Fruit fly (Drosophila melanogaster) whole organism, embryonic: ENCODE measurements around the gene CG14402.

Experiments
- Adf1 ChIP-seq: fragments of 200-800 bp; sonication (Bioruptor generic); IDR thresholded peaks from 2 replicates; pipeline ENCODE4 v1.3.6; 2022; ENCODE audit warnings: missing biosample characterization, missing genetic modification characterization
- C15 ChIP-seq: fragments of 200-800 bp; sonication (Bioruptor generic); IDR thresholded peaks from 3 replicates; pipeline ENCODE4 v1.3.6; 2022; ENCODE audit warnings: missing biosample characterization, missing genetic modification characterization
- CG10321 ChIP-seq: fragments of 200-800 bp; sonication (Bioruptor generic); IDR thresholded peaks from 2 replicates; pipeline ENCODE4 v1.3.6; 2022; ENCODE audit warnings: missing biosample characterization, missing genetic modification characterization
- CG10462 ChIP-seq: fragments of 200-800 bp; sonication (Bioruptor generic); optimal IDR thresholded peaks from 2 replicates; lab custom pipeline; 2016; ENCODE audit warnings: missing biosample characterization, missing genetic modification characterization
- CG11085 ChIP-seq: fragments of 200-800 bp; sonication (Bioruptor generic); IDR thresholded peaks from 2 replicates; pipeline ENCODE4 v1.3.6; 2022; ENCODE audit warnings: missing biosample characterization, missing genetic modification characterization
- CG11093 ChIP-seq: fragments of 200-800 bp; sonication (Bioruptor generic); IDR thresholded peaks from 3 replicates; pipeline ENCODE4 v1.3.6; 2022; ENCODE audit warnings: missing biosample characterization, missing genetic modification characterization
- CG11696 ChIP-seq: fragments of 200-800 bp; sonication (Bioruptor generic); IDR thresholded peaks from 2 replicates; pipeline ENCODE4 v1.3.6; 2022; ENCODE audit warnings: missing biosample characterization, missing genetic modification characterization
- CG1233 ChIP-seq: fragments of 200-800 bp; sonication (Bioruptor generic); optimal IDR thresholded peaks from 4 replicates; lab custom pipeline; 2018; ENCODE audit warnings: missing biosample characterization, mild to moderate bottlenecking, missing genetic modification characterization
- CG14441 ChIP-seq: fragments of 200-800 bp; sonication (Bioruptor generic); IDR thresholded peaks from 2 replicates; pipeline ENCODE4 v1.3.6; 2022; ENCODE audit warnings: missing biosample characterization, missing genetic modification characterization
- CG14667 ChIP-seq: fragments of 200-800 bp; sonication (Bioruptor generic); IDR thresholded peaks from 2 replicates; pipeline ENCODE4 v1.3.6; 2022; ENCODE audit warnings: missing biosample characterization, missing genetic modification characterization
- CG16779 ChIP-seq: fragments of 200-800 bp; sonication (Bioruptor generic); IDR thresholded peaks from 2 replicates; pipeline ENCODE4 v1.3.6; 2022; ENCODE audit warnings: missing biosample characterization, missing genetic modification characterization
- CG16863 ChIP-seq: fragments of 200-800 bp; sonication (Bioruptor generic); optimal IDR thresholded peaks from 3 replicates; lab custom pipeline; 2016; ENCODE audit warnings: missing biosample characterization, missing genetic modification characterization
- CG17612 ChIP-seq: fragments of 200-800 bp; sonication (Bioruptor generic); IDR thresholded peaks from 2 replicates; pipeline ENCODE4 v1.3.6; 2022; ENCODE audit warnings: missing biosample characterization, missing genetic modification characterization
- CG18476 ChIP-seq: fragments of 200-800 bp; sonication (Bioruptor generic); optimal IDR thresholded peaks from 2 replicates; lab custom pipeline; 2016; ENCODE audit warnings: missing biosample characterization, mild to moderate bottlenecking, missing genetic modification characterization
- CG18764 ChIP-seq: fragments of 200-800 bp; sonication (Bioruptor generic); optimal IDR thresholded peaks from 3 replicates; lab custom pipeline; 2016; ENCODE audit warnings: missing biosample characterization, missing genetic modification characterization
- CG31365 ChIP-seq: fragments of 200-800 bp; sonication (Bioruptor generic); optimal IDR thresholded peaks from 2 replicates; lab custom pipeline; 2018; ENCODE audit warnings: missing biosample characterization, mild to moderate bottlenecking, missing genetic modification characterization
- CG4424 ChIP-seq: fragments of 200-800 bp; sonication (Bioruptor generic); optimal IDR thresholded peaks from 3 replicates; lab custom pipeline; 2016; ENCODE audit warnings: missing biosample characterization, missing genetic modification characterization
- CG4707 ChIP-seq: fragments of 200-800 bp; sonication (Bioruptor generic); optimal IDR thresholded peaks from 2 replicates; lab custom pipeline; 2018; ENCODE audit warnings: missing biosample characterization, mild to moderate bottlenecking, missing genetic modification characterization, moderate library complexity
- CG6791 ChIP-seq: fragments of 200-800 bp; sonication (Bioruptor generic); IDR thresholded peaks from 3 replicates; pipeline ENCODE4 v1.3.6; 2022; ENCODE audit warnings: missing biosample characterization, missing genetic modification characterization; ENCODE audit not compliant: partially characterized antibody
- CG7357 ChIP-seq: fragments of 200-800 bp; sonication (Bioruptor generic); IDR thresholded peaks from 3 replicates; pipeline ENCODE4 v1.3.6; 2022; ENCODE audit warnings: missing biosample characterization, missing genetic modification characterization
- CG9609 ChIP-seq: fragments of 200-800 bp; sonication (Bioruptor generic); optimal IDR thresholded peaks from 3 replicates; lab custom pipeline; 2016; ENCODE audit warnings: missing biosample characterization, missing genetic modification characterization
- CG9817 ChIP-seq: fragments of 200-800 bp; sonication (Bioruptor generic); optimal IDR thresholded peaks from 2 replicates; lab custom pipeline; 2018; ENCODE audit warnings: missing biosample characterization, mild to moderate bottlenecking, missing genetic modification characterization, moderate library complexity
- Camta ChIP-seq: fragments of 200-800 bp; sonication (Bioruptor generic); optimal IDR thresholded peaks from 2 replicates; lab custom pipeline; 2016; ENCODE audit warnings: missing biosample characterization, missing genetic modification characterization
- Dad ChIP-seq: fragments of 200-800 bp; sonication (Bioruptor generic); optimal IDR thresholded peaks from 3 replicates; lab custom pipeline; 2016; ENCODE audit warnings: missing biosample characterization, missing genetic modification characterization
- E2f1 ChIP-seq: fragments of 200-800 bp; sonication (Bioruptor generic); IDR thresholded peaks from 2 replicates; pipeline ENCODE4 v1.3.6; 2022; ENCODE audit warnings: missing biosample characterization, missing genetic modification characterization
- Gug ChIP-seq: fragments of 200-800 bp; sonication (Bioruptor generic); IDR thresholded peaks from 4 replicates; pipeline ENCODE4 v1.3.6; 2022; ENCODE audit warnings: missing biosample characterization, missing genetic modification characterization
- Hr51 ChIP-seq, 2 experiments: fragments of 200-800 bp; sonication (Bioruptor generic); optimal IDR thresholded peaks; 2 replicates in 1 of 2; 3 replicates in 1 of 2; lab custom pipeline; 2016 to 2018; ENCODE audit warnings: missing biosample characterization in 2 of 2, missing genetic modification characterization in 2 of 2, mild to moderate bottlenecking in 1 of 2, moderate library complexity in 1 of 2
- Jarid2 ChIP-seq: fragments of 200-800 bp; sonication (Bioruptor generic); optimal IDR thresholded peaks from 3 replicates; lab custom pipeline; 2017; ENCODE audit warnings: mild to moderate bottlenecking, missing biosample characterization, missing genetic modification reagents, missing genetic modification characterization
- Myb ChIP-seq: fragments of 200-800 bp; sonication (Bioruptor generic); optimal IDR thresholded peaks from 2 replicates; lab custom pipeline; 2016; ENCODE audit warnings: missing biosample characterization, missing genetic modification characterization
- NC2β ChIP-seq: fragments of 200-800 bp; sonication (Bioruptor generic); optimal IDR thresholded peaks from 2 replicates; lab custom pipeline; 2016; ENCODE audit warnings: missing biosample characterization, missing genetic modification characterization
- Opbp ChIP-seq: fragments of 200-800 bp; sonication (Bioruptor generic); IDR thresholded peaks from 3 replicates; pipeline ENCODE4 v1.3.6; 2022; ENCODE audit warnings: missing biosample characterization, missing genetic modification characterization; ENCODE audit not compliant: partially characterized antibody
- Pdp1 ChIP-seq, 2 experiments: fragments of 200-800 bp; sonication (Bioruptor generic); optimal IDR thresholded peaks; 3 replicates each; lab custom pipeline; 2016; ENCODE audit warnings: missing biosample characterization in 2 of 2, missing genetic modification characterization in 2 of 2, mild to moderate bottlenecking in 1 of 2, moderate library complexity in 1 of 2
- Poxn ChIP-seq: fragments of 200-800 bp; sonication (Bioruptor generic); IDR thresholded peaks from 2 replicates; pipeline ENCODE4 v1.3.6; 2022; ENCODE audit warnings: missing biosample characterization, missing genetic modification characterization
- Ravus ChIP-seq: fragments of 200-800 bp; sonication (Bioruptor generic); IDR thresholded peaks from 2 replicates; pipeline ENCODE4 v1.3.6; 2022; ENCODE audit warnings: missing biosample characterization, missing genetic modification characterization
- Side ChIP-seq: fragments of 200-800 bp; sonication (Bioruptor generic); optimal IDR thresholded peaks from 2 replicates; lab custom pipeline; 2016; ENCODE audit warnings: missing biosample characterization, missing genetic modification characterization
- Xrp1 ChIP-seq: fragments of 200-800 bp; sonication (Bioruptor generic); IDR thresholded peaks from 2 replicates; pipeline ENCODE4 v1.3.6; 2022; ENCODE audit warnings: missing biosample characterization, missing genetic modification characterization
- ato ChIP-seq: fragments of 200-800 bp; sonication (Bioruptor generic); IDR thresholded peaks from 2 replicates; pipeline ENCODE4 v1.3.6; 2022; ENCODE audit warnings: missing biosample characterization, missing genetic modification characterization; ENCODE audit not compliant: partially characterized antibody
- chinmo ChIP-seq: fragments of 200-800 bp; sonication (Bioruptor generic); IDR thresholded peaks from 4 replicates; pipeline ENCODE4 v1.3.6; 2022; ENCODE audit warnings: missing biosample characterization, missing genetic modification characterization; ENCODE audit not compliant: partially characterized antibody
- cwo ChIP-seq: fragments of 200-800 bp; sonication (Bioruptor generic); optimal IDR thresholded peaks from 3 replicates; lab custom pipeline; 2017; ENCODE audit warnings: missing biosample characterization, missing genetic modification characterization, mild to moderate bottlenecking, moderate library complexity, missing genetic modification reagents
- fd102C ChIP-seq: fragments of 200-800 bp; sonication (Bioruptor generic); optimal IDR thresholded peaks from 2 replicates; lab custom pipeline; 2018; ENCODE audit warnings: missing biosample characterization, mild to moderate bottlenecking, missing genetic modification characterization, moderate library complexity
- fru ChIP-seq: fragments of >200 bp; optimal IDR thresholded peaks from 2 replicates; lab custom pipeline; 2017
- ind ChIP-seq: fragments of 200-800 bp; sonication (Bioruptor generic); optimal IDR thresholded peaks from 3 replicates; lab custom pipeline; 2016; ENCODE audit warnings: missing biosample characterization, missing genetic modification characterization
- jigr1 ChIP-seq: fragments of 200-800 bp; sonication (Bioruptor generic); IDR thresholded peaks from 3 replicates; pipeline ENCODE4 v1.3.6; 2022; ENCODE audit warnings: missing biosample characterization, missing genetic modification characterization
- kni ChIP-seq: fragments of 200-800 bp; sonication (Bioruptor generic); optimal IDR thresholded peaks from 3 replicates; lab custom pipeline; 2017; ENCODE audit warnings: mild to moderate bottlenecking, missing biosample characterization, missing genetic modification reagents, missing genetic modification characterization
- pum ChIP-seq: fragments of 200-800 bp; sonication (Bioruptor generic); optimal IDR thresholded peaks from 2 replicates; lab custom pipeline; 2016; ENCODE audit warnings: missing biosample characterization, missing genetic modification characterization
- sd ChIP-seq: fragments of 200-800 bp; sonication (Bioruptor generic); optimal IDR thresholded peaks from 3 replicates; lab custom pipeline; 2018; ENCODE audit warnings: missing biosample characterization, mild to moderate bottlenecking, missing genetic modification characterization, moderate library complexity
- tin ChIP-seq: fragments of 200-800 bp; sonication (Bioruptor generic); optimal IDR thresholded peaks from 3 replicates; lab custom pipeline; 2016; ENCODE audit warnings: missing biosample characterization, missing genetic modification characterization
- tio ChIP-seq: fragments of 200-800 bp; sonication (Bioruptor generic); optimal IDR thresholded peaks from 2 replicates; lab custom pipeline; 2017; ENCODE audit warnings: missing biosample characterization, missing genetic modification characterization, inconsistent platforms
- wdn ChIP-seq: fragments of 200-800 bp; sonication (Bioruptor generic); IDR thresholded peaks from 2 replicates; pipeline ENCODE4 v1.3.6; 2022; ENCODE audit warnings: missing biosample characterization, missing genetic modification characterization
- wor ChIP-seq: fragments of 200-800 bp; sonication (Bioruptor generic); IDR thresholded peaks from 2 replicates; pipeline ENCODE4 v1.3.6; 2022; ENCODE audit warnings: missing biosample characterization, missing genetic modification characterization
- yki ChIP-seq: fragments of >200 bp; optimal IDR thresholded peaks from 3 replicates; lab custom pipeline; 2018
- zf30C ChIP-seq: fragments of 200-800 bp; sonication (Bioruptor generic); optimal IDR thresholded peaks from 3 replicates; lab custom pipeline; 2018; ENCODE audit warnings: missing biosample characterization, mild to moderate bottlenecking, missing genetic modification characterization

CG14402 gene

DNA sequence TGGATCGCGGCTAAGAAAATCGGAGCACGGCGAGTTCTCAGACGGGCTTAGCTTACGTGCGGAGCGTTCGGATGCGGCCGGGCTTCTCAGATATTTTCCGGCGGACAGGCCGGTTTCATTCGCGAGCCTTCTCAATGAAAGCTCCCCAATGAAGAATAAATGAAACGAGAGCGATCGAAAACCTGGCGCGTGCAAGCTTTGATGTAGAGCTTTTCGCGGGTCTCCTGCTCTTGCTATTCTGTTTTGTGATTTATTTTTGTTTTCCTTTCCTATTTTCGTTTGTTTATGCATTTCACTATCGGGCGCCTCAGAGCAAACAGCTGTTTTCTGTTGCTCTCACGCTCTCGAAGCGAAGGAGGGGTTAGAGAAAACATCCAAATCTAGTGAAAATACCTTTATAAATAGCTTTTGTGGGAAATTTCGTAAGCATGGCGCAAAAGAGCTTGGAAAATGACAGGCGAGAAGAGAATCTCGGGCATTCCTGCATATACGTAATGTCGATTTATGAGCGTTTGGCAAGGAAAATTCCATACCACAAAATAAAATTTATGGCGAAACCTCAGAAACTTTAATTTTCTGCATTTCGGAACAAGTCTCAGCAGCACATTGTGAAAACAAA, 36.9 kb downstream of the CG14402 start (continued):
- TF ChIP-seq Dad (GFP tag; lab: Kevin White, UChicago), result no peak
- TF ChIP-seq CG4707 (GFP tag; lab: Kevin White, UChicago), result peak; percentile 27
- no peak for TF ChIP-seq Side
- no peak for TF ChIP-seq CG18476
- no peak for TF ChIP-seq CG11093
- TF ChIP-seq zf30C, result no peak
- TF ChIP-seq CG31365, result no peak
- no peak for TF ChIP-seq CG17612
- no peak for TF ChIP-seq CG1233
- TF ChIP-seq cwo (GFP tag; lab: Kevin White, UChicago), result no peak
- TF ChIP-seq Myb, result no peak
- peak; percentile 29; the same call in 1 of the 2 replicates for TF ChIP-seq Xrp1
- no peak for TF ChIP-seq NC2β (GFP tag; lab: Kevin White, UChicago)
- TF ChIP-seq yki (lab: Kevin White, UChicago), result no peak
- TF ChIP-seq fru (lab: Kevin White, UChicago), result no peak
- TF ChIP-seq Ravus (GFP tag; lab: Robert Waterston, UW), result no peak
- TF ChIP-seq Opbp, result no peak
- no peak for TF ChIP-seq tin (GFP tag; lab: Kevin White, UChicago)
- no peak for TF ChIP-seq CG14441 (GFP tag; lab: Robert Waterston, UW)
- TF ChIP-seq ind (GFP tag; lab: Kevin White, UChicago), result no peak
- TF ChIP-seq Camta (GFP tag; lab: Kevin White, UChicago), result no peak
- TF ChIP-seq jigr1, result no peak
- no peak for TF ChIP-seq Adf1 (GFP tag; lab: Robert Waterston, UW)
- TF ChIP-seq chinmo (GFP tag; lab: Robert Waterston, UW), result peak; percentile 90; the same call in 3 of the 4 replicates
- TF ChIP-seq wor (GFP tag; lab: Robert Waterston, UW), result no peak
- TF ChIP-seq Gug, result no peak
- no peak for TF ChIP-seq CG9609 (GFP tag; lab: Kevin White, UChicago)
- no peak for TF ChIP-seq CG10462 (GFP tag; lab: Kevin White, UChicago)
- no peak for TF ChIP-seq CG7357 (GFP tag; lab: Robert Waterston, UW)
- peak; percentile 92 for TF ChIP-seq sd (tag; lab: Kevin White, UChicago)
- TF ChIP-seq CG9817, result no peak
- no peak for TF ChIP-seq wdn (GFP tag; lab: Robert Waterston, UW)
- TF ChIP-seq Poxn (GFP tag; lab: Robert Waterston, UW), result no peak
- TF ChIP-seq CG18764 (GFP tag; lab: Kevin White, UChicago), result no peak
- no peak for TF ChIP-seq Hr51 (GFP tag; optimal IDR thresholded peaks at IDR 0.05; lab: Kevin White, UChicago)
- TF ChIP-seq kni (GFP tag; lab: Kevin White, UChicago), result peak; percentile 11
- no peak for TF ChIP-seq ato (GFP tag; lab: Robert Waterston, UW)
- TF ChIP-seq CG16863 (GFP tag; lab: Kevin White, UChicago), result no peak
- TF ChIP-seq fd102C, result no peak
- no peak for TF ChIP-seq CG14667 (GFP tag; lab: Robert Waterston, UW)
- no peak for TF ChIP-seq E2f1
- TF ChIP-seq CG4424 (GFP tag; lab: Kevin White, UChicago), result no peak
- peak; percentile 40 for TF ChIP-seq Jarid2 (GFP tag; lab: Kevin White, UChicago)
- no peak for TF ChIP-seq C15 (GFP tag; lab: Robert Waterston, UW)
- no peak for TF ChIP-seq CG16779 (GFP tag; lab: Robert Waterston, UW)
- peak in 1 of 2 experiments; percentile 21 for TF ChIP-seq Pdp1 (GFP tag; optimal IDR thresholded peaks at IDR 0.05; lab: Kevin White, UChicago)
- TF ChIP-seq CG11085 (GFP tag; lab: Robert Waterston, UW), result no peak
- TF ChIP-seq CG10321 (GFP tag; lab: Robert Waterston, UW), result no peak
- TF ChIP-seq CG6791 (GFP tag; lab: Robert Waterston, UW), result no peak
- no peak for TF ChIP-seq tio
- no peak for TF ChIP-seq pum (GFP tag; lab: Kevin White, UChicago)
- 0 out of 2 replicates have a peak, but pooled peaks have one; percentile 6 for TF ChIP-seq CG11696
